Worm (Caenorhabditis elegans): ENCODE results near the gene F18E3.12.

Gene F18E3.12

DNA sequence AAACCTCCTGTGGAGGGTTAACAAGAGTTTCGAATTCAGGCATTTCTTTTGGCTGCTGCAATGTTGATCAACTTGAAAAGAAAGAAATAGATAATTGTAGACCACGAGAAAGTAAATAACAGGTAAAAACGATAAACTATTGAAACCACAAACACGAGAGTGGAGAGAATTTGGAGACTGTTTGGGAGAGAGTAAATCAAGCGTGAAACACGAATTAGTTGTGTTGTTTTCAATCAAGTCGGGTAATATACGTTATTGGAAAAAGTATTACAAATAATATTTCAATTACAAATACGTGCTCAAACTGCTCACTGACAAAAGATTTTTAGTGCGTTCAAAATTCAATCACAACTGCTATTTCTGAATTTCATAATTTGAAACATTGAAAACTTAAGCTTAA, 33.8 kb upstream of the F18E3.12 start, which contains the start of gene C03G6.17:
TSS of gene C03G6.17 (minus strand) at position 101 of the 400 bp plus-strand sequence.
- TF ChIP-seq nhr-12 (tag; optimal IDR thresholded peaks at IDR 0.05) (no peak), hlh-1 (tag; optimal IDR thresholded peaks at IDR 0.05) (no peak), elt-3 (tag; optimal IDR thresholded peaks at IDR 0.05) (no peak), ces-1 (GFP tag; optimal IDR thresholded peaks at IDR 0.05) (no peak), tbx-8 (GFP tag; optimal IDR thresholded peaks at IDR 0.05) (no peak), unc-62 (GFP tag; optimal IDR thresholded peaks at IDR 0.05) (no peak), mls-2 (tag; optimal IDR thresholded peaks at IDR 0.05) (no peak), elt-1 (tag; optimal IDR thresholded peaks at IDR 0.05; ENCODE audit: borderline replicate concordance, insufficient read depth) (no peak), pha-4 (tag; optimal IDR thresholded peaks at IDR 0.05) (no peak), mep-1 (tag; optimal IDR thresholded peaks at IDR 0.05) (no peak), lsy-2 (tag; optimal IDR thresholded peaks at IDR 0.05) (no peak)

DNA sequence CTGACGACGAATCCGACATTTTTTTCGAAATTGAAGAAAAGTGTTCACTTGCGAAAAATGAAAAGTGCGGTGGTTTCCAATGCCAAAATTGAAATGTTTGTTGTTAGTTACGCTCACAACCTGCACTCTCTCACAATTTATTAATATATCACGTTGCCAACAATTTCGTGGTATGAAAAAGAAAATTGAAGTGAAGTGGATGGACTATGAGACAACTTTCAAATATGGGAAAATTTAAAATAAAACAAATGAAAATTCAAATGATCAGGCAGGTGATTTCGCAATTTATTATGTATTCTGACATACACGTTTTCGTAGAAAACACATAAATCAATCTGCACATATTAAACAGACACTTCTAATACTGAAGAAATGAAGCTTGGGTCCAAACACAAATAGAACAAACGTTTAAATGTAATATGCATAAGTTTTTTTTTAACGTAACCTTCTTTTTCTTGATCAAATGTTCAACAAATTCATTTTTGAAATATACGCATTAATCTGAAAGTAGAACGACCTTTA, 28.7 kb upstream of the F18E3.12 start, which contains the start of gene srp-6:
TSS of gene srp-6 (minus strand) at position 51 of the 522 bp plus-strand sequence.
- TF ChIP-seq snpc-4 (tag; optimal IDR thresholded peaks at IDR 0.05) = no peak
- TF ChIP-seq lin-32 (GFP tag; optimal IDR thresholded peaks at IDR 0.05) = no peak
- TF ChIP-seq blmp-1 (tag; optimal IDR thresholded peaks at IDR 0.05) = no peak
- no peak for TF ChIP-seq lsy-2 (tag; optimal IDR thresholded peaks at IDR 0.05)
- no peak for TF ChIP-seq unc-39 (tag; optimal IDR thresholded peaks at IDR 0.05)
- no peak for TF ChIP-seq nhr-237 (tag; optimal IDR thresholded peaks at IDR 0.05)
- no peak for TF ChIP-seq lin-13 (tag; optimal IDR thresholded peaks at IDR 0.05)
- no peak for TF ChIP-seq elt-1 (tag; optimal IDR thresholded peaks at IDR 0.05; ENCODE audit: borderline replicate concordance, insufficient read depth)
- TF ChIP-seq unc-62 (GFP tag; optimal IDR thresholded peaks at IDR 0.05) = no peak

ce11 chrV:7387755-7388154, 27.0 kb upstream of the F18E3.12 start, which contains the start of gene C02H6.3:
Gene C02H6.3, minus strand, starts transcription at chrV:7387855.
- TF ChIP-seq nhr-76 (tag; optimal IDR thresholded peaks at IDR 0.05) = no peak
- no peak for TF ChIP-seq lin-13 (tag; optimal IDR thresholded peaks at IDR 0.05)
- TF ChIP-seq ztf-11 (tag; optimal IDR thresholded peaks at IDR 0.05) = no peak
- TF ChIP-seq ceh-43 (GFP tag; optimal IDR thresholded peaks at IDR 0.05) = no peak
- no peak for TF ChIP-seq ceh-83 (GFP tag; optimal IDR thresholded peaks at IDR 0.05)
- TF ChIP-seq mab-5 (tag; optimal IDR thresholded peaks at IDR 0.05) = no peak
- no peak for TF ChIP-seq ces-1 (GFP tag; optimal IDR thresholded peaks at IDR 0.05)
- TF ChIP-seq nhr-28 (tag; optimal IDR thresholded peaks at IDR 0.05) = no peak
- no peak for TF ChIP-seq elt-3 (tag; optimal IDR thresholded peaks at IDR 0.05)
- no peak for TF ChIP-seq lsy-2 (tag; optimal IDR thresholded peaks at IDR 0.05)
- no peak for TF ChIP-seq M03D4.4 (tag; optimal IDR thresholded peaks at IDR 0.05)
- no peak for TF ChIP-seq sptf-1 (tag; optimal IDR thresholded peaks at IDR 0.05)
- TF ChIP-seq mep-1 (tag; optimal IDR thresholded peaks at IDR 0.05) = no peak
- TF ChIP-seq mls-2 (tag; optimal IDR thresholded peaks at IDR 0.05) = no peak
- TF ChIP-seq zip-8 (tag; optimal IDR thresholded peaks at IDR 0.05) = no peak
- TF ChIP-seq flh-1 (GFP tag; optimal IDR thresholded peaks at IDR 0.05) = no peak
- no peak for TF ChIP-seq pha-4 (tag; optimal IDR thresholded peaks at IDR 0.05)
- no peak for TF ChIP-seq nhr-2 (tag; optimal IDR thresholded peaks at IDR 0.05)
- TF ChIP-seq ham-2 (GFP tag; optimal IDR thresholded peaks at IDR 0.05) = no peak

DNA sequence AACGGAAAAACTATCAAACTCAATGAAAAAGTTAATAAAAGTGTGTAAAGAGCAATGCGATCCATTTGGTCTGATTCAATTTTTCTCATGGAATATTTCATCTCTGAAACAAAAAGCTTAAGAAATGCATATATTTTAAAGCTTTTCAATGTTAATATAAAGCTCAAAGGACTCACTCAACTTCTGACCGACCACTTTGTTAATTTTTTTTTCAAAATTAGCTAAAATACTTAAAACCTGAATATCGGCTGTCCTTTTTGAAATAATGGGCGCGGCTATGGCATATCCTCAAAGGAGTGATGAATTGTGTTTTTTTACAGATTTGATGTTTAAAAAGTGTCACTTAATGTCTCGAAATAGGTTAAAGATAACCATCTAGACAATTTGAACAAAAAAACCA, 25.0 kb upstream of the F18E3.12 start, which contains the start of gene C02H6.1:
TSS of gene C02H6.1 (minus strand) at position 101 of the 400 bp plus-strand sequence.
- TF ChIP-seq mab-5 (tag; optimal IDR thresholded peaks at IDR 0.05) (no peak), sptf-1 (tag; optimal IDR thresholded peaks at IDR 0.05) (no peak), nhr-28 (tag; optimal IDR thresholded peaks at IDR 0.05) (no peak), ham-2 (GFP tag; optimal IDR thresholded peaks at IDR 0.05) (no peak), ztf-11 (tag; optimal IDR thresholded peaks at IDR 0.05) (no peak), nhr-237 (tag; optimal IDR thresholded peaks at IDR 0.05) (no peak), elt-1 (tag; optimal IDR thresholded peaks at IDR 0.05; ENCODE audit: borderline replicate concordance, insufficient read depth) (no peak), flh-1 (GFP tag; optimal IDR thresholded peaks at IDR 0.05) (no peak), zip-8 (tag; optimal IDR thresholded peaks at IDR 0.05) (no peak), hlh-1 (tag; optimal IDR thresholded peaks at IDR 0.05) (no peak), tbx-8 (GFP tag; optimal IDR thresholded peaks at IDR 0.05) (no peak)

DNA sequence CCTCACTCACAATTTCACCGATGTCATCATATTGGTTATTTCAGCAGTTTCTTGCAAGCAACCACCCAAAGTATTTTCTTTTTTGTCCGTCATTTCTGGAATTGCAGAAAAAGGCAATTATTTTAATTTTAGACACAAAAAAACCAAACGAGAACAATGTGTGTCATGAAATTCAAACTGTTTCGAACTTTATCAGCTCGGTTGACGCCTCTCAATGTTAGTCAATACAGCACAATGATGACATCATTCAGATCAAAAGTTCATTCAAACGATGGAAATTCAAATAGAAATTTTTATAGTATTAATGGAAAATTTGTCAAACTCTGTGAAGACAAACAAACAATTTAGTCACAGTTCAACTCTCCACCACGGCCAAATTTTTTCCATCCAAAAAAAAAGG, 22.9 kb upstream of the F18E3.12 start, which contains the start of gene fbxa-105:
TSS of gene fbxa-105 (minus strand) at position 97 of the 400 bp plus-strand sequence.
- no peak for TF ChIP-seq unc-62 (GFP tag; optimal IDR thresholded peaks at IDR 0.05)
- TF ChIP-seq M03D4.4 (tag; optimal IDR thresholded peaks at IDR 0.05) = no peak
- no peak for TF ChIP-seq zip-8 (tag; optimal IDR thresholded peaks at IDR 0.05)
- no peak for TF ChIP-seq blmp-1 (tag; optimal IDR thresholded peaks at IDR 0.05)
- no peak for TF ChIP-seq ztf-11 (tag; optimal IDR thresholded peaks at IDR 0.05)
- TF ChIP-seq pha-4 (tag; optimal IDR thresholded peaks at IDR 0.05) = no peak

Measured in whole organism, mixed stage, embryonic.